Fruit fly (Drosophila melanogaster) whole organism, adult: ENCODE data around the gene Mst57Da.

Experiments
- CG11617 ChIP-seq: fragments of 200-800 bp; sonication (Bioruptor generic); optimal IDR thresholded peaks from 2 replicates; lab custom pipeline; 2017; ENCODE audit warnings: mild to moderate bottlenecking, missing biosample characterization, missing genetic modification reagents, missing genetic modification characterization
- CG12768 ChIP-seq: fragments of 200-800 bp; sonication (Bioruptor generic); optimal IDR thresholded peaks from 2 replicates; lab custom pipeline; 2017; ENCODE audit warnings: missing biosample characterization, missing genetic modification characterization, mild to moderate bottlenecking, moderate library complexity, missing genetic modification reagents
- CG14711 ChIP-seq: fragments of 200-800 bp; sonication (Bioruptor generic); optimal IDR thresholded peaks from 2 replicates; lab custom pipeline; 2018; ENCODE audit warnings: missing biosample characterization, mild to moderate bottlenecking, missing genetic modification characterization, moderate library complexity
- CG1620 ChIP-seq: fragments of 200-800 bp; sonication (Bioruptor generic); optimal IDR thresholded peaks from 2 replicates; lab custom pipeline; 2016; ENCODE audit warnings: missing biosample characterization, missing genetic modification characterization
- CG33017 ChIP-seq: fragments of 200-800 bp; sonication (Bioruptor generic); optimal IDR thresholded peaks from 2 replicates; lab custom pipeline; 2018; ENCODE audit warnings: missing biosample characterization, mild to moderate bottlenecking, missing genetic modification characterization, moderate library complexity
- CG5204 ChIP-seq: fragments of 200-800 bp; sonication (Bioruptor generic); optimal IDR thresholded peaks from 2 replicates; lab custom pipeline; 2016; ENCODE audit warnings: missing biosample characterization, missing genetic modification characterization
- CG7045 ChIP-seq: fragments of 200-800 bp; sonication (Bioruptor generic); optimal IDR thresholded peaks from 2 replicates; lab custom pipeline; 2017; ENCODE audit warnings: missing biosample characterization, mild to moderate bottlenecking, missing genetic modification characterization
- CG7101 ChIP-seq: fragments of 200-800 bp; sonication (Bioruptor generic); optimal IDR thresholded peaks from 2 replicates; lab custom pipeline; 2018; ENCODE audit warnings: missing biosample characterization, mild to moderate bottlenecking, missing genetic modification characterization, moderate library complexity
- Clk ChIP-seq: fragments of 200-800 bp; sonication (Bioruptor generic); optimal IDR thresholded peaks from 2 replicates; lab custom pipeline; 2017; ENCODE audit warnings: missing biosample characterization, missing genetic modification characterization
- Crg-1 ChIP-seq: fragments of 200-800 bp; sonication (Bioruptor generic); optimal IDR thresholded peaks from 2 replicates; lab custom pipeline; 2016; ENCODE audit warnings: missing biosample characterization, missing genetic modification characterization
- Hr96 ChIP-seq: fragments of 200-800 bp; sonication (Bioruptor generic); optimal IDR thresholded peaks from 2 replicates; lab custom pipeline; 2016; ENCODE audit warnings: missing biosample characterization, missing genetic modification characterization
- Mnt ChIP-seq: fragments of 200-800 bp; sonication (Bioruptor generic); optimal IDR thresholded peaks from 2 replicates; lab custom pipeline; 2016; ENCODE audit warnings: missing biosample characterization, mild to moderate bottlenecking, missing genetic modification characterization
- bab1 ChIP-seq: fragments of 200-800 bp; sonication (Bioruptor generic); optimal IDR thresholded peaks from 3 replicates; lab custom pipeline; 2019; ENCODE audit warnings: missing biosample characterization, mild to moderate bottlenecking, missing genetic modification characterization, moderate library complexity
- cic ChIP-seq: fragments of 200-800 bp; sonication (Bioruptor generic); optimal IDR thresholded peaks from 2 replicates; lab custom pipeline; 2017; ENCODE audit warnings: missing biosample characterization, mild to moderate bottlenecking, missing genetic modification characterization, moderate library complexity
- cnc ChIP-seq, 2 experiments: fragments of >200 bp; optimal IDR thresholded peaks; 2 replicates each; lab custom pipeline; 2017
- kay ChIP-seq: fragments of 200-800 bp; sonication (Bioruptor generic); peaks from one replicate; lab custom pipeline; 2016; ENCODE audit warnings: missing biosample characterization, missing genetic modification characterization, borderline replicate concordance
- ovo ChIP-seq: fragments of 200-800 bp; sonication (Bioruptor generic); optimal IDR thresholded peaks from 2 replicates; lab custom pipeline; 2016; ENCODE audit warnings: missing biosample characterization, missing genetic modification characterization
- pad ChIP-seq: fragments of 200-800 bp; sonication (Bioruptor generic); optimal IDR thresholded peaks from 3 replicates; lab custom pipeline; 2017; ENCODE audit warnings: missing biosample characterization, missing genetic modification characterization, mild to moderate bottlenecking, moderate library complexity, missing genetic modification reagents
- tj ChIP-seq: fragments of 200-800 bp; sonication (Bioruptor generic); optimal IDR thresholded peaks from 3 replicates; lab custom pipeline; 2017; ENCODE audit warnings: missing biosample characterization, mild to moderate bottlenecking, missing genetic modification characterization, moderate library complexity
- toe ChIP-seq: fragments of 200-800 bp; sonication (Bioruptor generic); optimal IDR thresholded peaks from 2 replicates; lab custom pipeline; 2016; ENCODE audit warnings: missing biosample characterization, missing genetic modification characterization

Gene Mst57Da

DNA sequence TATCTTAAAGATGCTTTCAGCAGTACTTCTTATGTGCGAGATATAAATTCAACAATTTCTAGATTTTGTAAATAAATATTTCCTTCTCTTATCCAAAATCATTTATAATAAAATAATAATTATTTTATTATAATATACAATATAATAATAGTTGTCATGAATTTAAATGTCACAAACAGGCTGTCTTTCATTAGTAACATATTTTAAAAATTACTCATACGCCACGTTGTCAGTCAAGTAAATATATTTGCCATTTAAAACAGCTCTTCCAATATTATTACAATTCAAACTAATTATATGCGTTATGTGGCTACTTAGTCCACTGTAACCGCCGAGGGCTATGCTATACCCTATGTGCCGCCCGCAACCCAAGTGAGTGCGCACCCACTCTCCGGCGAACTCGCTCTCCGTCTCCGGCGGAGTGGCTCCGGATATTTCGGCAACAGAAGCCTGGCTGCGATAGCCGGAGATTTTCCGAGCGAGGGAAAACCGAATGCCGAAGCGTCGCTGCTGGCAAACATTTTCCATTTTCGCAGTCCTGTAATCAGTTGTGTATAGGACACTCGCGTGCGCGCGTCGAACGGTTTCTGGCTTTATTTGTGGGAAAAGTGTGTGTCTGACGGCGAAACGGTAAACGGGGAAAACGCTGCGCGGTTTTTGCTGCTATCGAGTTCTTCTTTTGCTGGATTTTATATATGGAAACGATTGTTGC, 24.1 kb upstream of the Mst57Da start, which contains the start of gene CG5890:
Gene CG5890, plus strand, starts transcription at position 561 of the 712 bp plus-strand sequence.
- TF ChIP-seq Clk (GFP tag; lab: Kevin White, UChicago): peak; percentile 21
- TF ChIP-seq Crg-1 (GFP tag; lab: Kevin White, UChicago): no peak
- no peak for TF ChIP-seq CG11617 (GFP tag; lab: Kevin White, UChicago)
- peak; percentile 3 for TF ChIP-seq toe (GFP tag; lab: Kevin White, UChicago)
- TF ChIP-seq CG12768: peak; percentile 40
- TF ChIP-seq CG7045 (GFP tag; lab: Kevin White, UChicago): peak; percentile 48

DNA sequence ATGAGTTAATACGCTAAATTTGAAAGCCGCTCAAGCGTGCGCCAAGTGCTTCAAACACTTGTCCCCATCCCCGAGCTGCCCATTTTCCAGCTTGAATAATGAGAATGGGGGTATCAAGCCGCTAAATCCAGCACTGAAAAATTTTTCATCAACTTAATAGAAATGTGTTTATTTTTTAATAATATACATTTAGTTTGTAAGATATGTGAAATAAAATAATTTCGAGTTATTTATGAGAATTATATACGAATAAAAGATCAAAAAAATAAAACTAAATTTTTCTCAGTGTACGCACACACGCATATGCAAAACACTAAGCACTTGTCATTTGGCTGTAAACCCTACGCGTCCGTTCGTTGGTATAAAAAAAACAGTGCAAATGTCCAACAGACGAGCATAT, 23.1 kb upstream of the Mst57Da start:
- TF ChIP-seq toe (GFP tag; lab: Kevin White, UChicago) (no peak), pad (GFP tag; lab: Kevin White, UChicago) (no peak), CG33017 (tag; lab: Kevin White, UChicago) (peak; percentile 11), CG7045 (GFP tag; lab: Kevin White, UChicago) (peak; percentile 25), CG5204 (GFP tag; lab: Kevin White, UChicago) (no peak), CG14711 (no peak), kay (GFP tag; lab: Kevin White, UChicago) (no peak), Clk (GFP tag; lab: Kevin White, UChicago) (no peak), cic (GFP tag; lab: Kevin White, UChicago) (no peak)

DNA sequence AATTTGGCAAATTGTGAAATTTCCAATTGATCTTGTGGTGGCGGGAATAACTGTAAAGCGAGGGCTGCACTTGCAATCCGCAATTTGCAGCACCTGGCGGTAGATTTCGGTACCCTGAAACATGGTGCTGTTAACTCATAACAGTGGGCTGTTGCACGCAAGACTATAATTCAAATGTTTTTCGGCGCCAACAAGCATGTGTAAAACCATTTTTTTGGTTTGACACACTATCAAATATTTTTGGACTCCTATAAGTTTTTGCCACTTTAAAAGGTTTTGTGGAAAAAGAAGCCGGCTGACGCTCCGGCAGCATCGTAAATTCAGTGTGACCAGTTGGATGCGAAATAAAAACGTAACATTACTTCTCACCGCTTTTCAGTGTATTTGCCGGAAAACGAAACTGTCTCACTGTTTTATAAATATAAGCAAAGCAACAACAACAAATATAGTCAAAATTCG, 19.6 kb upstream of the Mst57Da start, which contains the start of the genes CG14545 and CG5886:
Gene CG14545, minus strand, starts transcription at position 68 of the 459 bp plus-strand sequence.
Gene CG5886, plus strand, starts transcription at position 409 of the 459 bp plus-strand sequence.
- TF ChIP-seq CG7101 (tag; lab: Kevin White, UChicago) (no peak), toe (GFP tag; lab: Kevin White, UChicago) (no peak), bab1 (GFP tag; lab: Kevin White, UChicago) (peak; percentile 49), ovo (GFP tag; lab: Kevin White, UChicago) (peak; percentile 84), Clk (GFP tag; lab: Kevin White, UChicago) (no peak), CG33017 (tag; lab: Kevin White, UChicago) (no peak), cic (GFP tag; lab: Kevin White, UChicago) (no peak), CG5204 (GFP tag; lab: Kevin White, UChicago) (no peak), kay (GFP tag; lab: Kevin White, UChicago) (no peak), Mnt (GFP tag; lab: Kevin White, UChicago) (no peak), CG11617 (GFP tag; lab: Kevin White, UChicago) (no peak), cnc (optimal IDR thresholded peaks at IDR 0.05; lab: Kevin White, UChicago) (no peak), CG12768 (no peak), CG1620 (GFP tag; lab: Kevin White, UChicago) (no peak), Hr96 (GFP tag; lab: Kevin White, UChicago) (peak; percentile 11), pad (GFP tag; lab: Kevin White, UChicago) (peak; percentile 19), CG14711 (peak; percentile 14), CG7045 (GFP tag; lab: Kevin White, UChicago) (no peak), Crg-1 (GFP tag; lab: Kevin White, UChicago) (peak; percentile 45), tj (GFP tag; lab: Kevin White, UChicago) (no peak)

DNA sequence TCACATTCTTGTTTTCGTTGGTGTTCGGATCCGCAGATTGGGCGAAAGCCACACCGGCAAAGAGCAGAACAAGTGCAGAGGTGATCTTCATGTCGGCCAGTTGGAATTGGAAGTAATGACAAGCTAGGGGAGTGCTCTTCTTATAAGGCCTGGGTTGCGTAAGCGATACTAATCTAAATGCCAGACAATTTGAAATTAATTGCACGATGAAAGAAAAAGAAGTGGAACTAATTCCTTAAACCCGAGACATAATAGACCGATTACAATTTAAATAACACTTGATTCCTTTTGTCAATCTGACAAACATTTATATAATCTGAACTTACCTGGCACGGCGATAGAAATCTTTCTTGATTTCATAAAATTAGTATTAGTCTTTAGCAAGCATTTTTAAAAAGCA, 885 bp downstream of the Mst57Da start, which contains the start of gene Mst57Db:
Gene Mst57Db, minus strand, starts transcription at position 101 of the 400 bp plus-strand sequence.
- TF ChIP-seq Crg-1 (GFP tag; lab: Kevin White, UChicago) (no peak), Hr96 (GFP tag; lab: Kevin White, UChicago) (no peak), Mnt (GFP tag; lab: Kevin White, UChicago) (no peak), CG5204 (GFP tag; lab: Kevin White, UChicago) (no peak), cnc (optimal IDR thresholded peaks at IDR 0.05; lab: Kevin White, UChicago) (no peak)

DNA sequence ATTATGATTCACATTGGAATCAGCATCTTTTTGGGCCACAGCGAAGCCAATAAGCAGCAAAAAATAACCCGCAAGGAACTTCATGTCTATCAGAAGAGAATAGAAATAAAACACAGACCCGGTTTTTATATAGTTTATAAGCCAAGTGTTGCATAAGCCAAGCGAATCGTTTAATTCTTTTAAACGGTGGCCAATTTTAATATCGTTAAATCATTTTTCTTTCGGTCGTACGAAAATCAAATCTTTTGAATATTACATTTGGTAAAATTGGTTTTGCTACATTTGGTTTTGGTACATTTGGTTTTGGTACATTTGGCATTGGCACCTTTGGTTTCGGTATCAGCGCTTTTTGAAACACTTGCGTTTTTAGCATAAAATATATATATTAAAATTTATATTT, 1.6 kb downstream of the Mst57Da start, which contains the start of gene Sfp96F:
Gene Sfp96F, minus strand, starts transcription at position 101 of the 400 bp plus-strand sequence.
- TF ChIP-seq CG7101 (tag; lab: Kevin White, UChicago): no peak
- no peak for TF ChIP-seq cnc (optimal IDR thresholded peaks at IDR 0.05; lab: Kevin White, UChicago)

DNA sequence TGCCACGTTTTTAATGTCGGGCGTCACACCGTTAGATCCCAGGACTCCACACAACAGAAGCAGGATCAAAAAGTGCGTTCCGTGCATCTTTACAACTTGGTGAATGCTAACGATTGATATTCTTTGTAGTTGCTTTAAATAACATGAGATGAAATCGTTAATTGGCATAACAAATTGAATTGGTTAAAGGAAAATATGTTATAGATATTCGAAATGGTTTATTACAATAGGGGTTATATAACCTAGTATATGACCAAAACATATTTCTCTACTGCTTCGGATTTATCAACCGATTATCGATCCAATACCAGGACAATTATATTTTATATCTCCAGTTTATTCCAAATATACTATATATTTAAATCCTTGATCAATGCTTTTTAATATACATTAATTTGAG, 2.1 kb downstream of the Mst57Da start, which contains the start of gene Mst57Dc:
Gene Mst57Dc, minus strand, starts transcription at position 101 of the 400 bp plus-strand sequence.
- TF ChIP-seq pad (GFP tag; lab: Kevin White, UChicago): no peak
- TF ChIP-seq toe (GFP tag; lab: Kevin White, UChicago): no peak
- TF ChIP-seq cic (GFP tag; lab: Kevin White, UChicago): no peak
- TF ChIP-seq CG7045 (GFP tag; lab: Kevin White, UChicago): no peak
- TF ChIP-seq Mnt (GFP tag; lab: Kevin White, UChicago): no peak
- TF ChIP-seq kay (GFP tag; lab: Kevin White, UChicago): no peak
- no peak for TF ChIP-seq CG12768
- TF ChIP-seq CG5204 (GFP tag; lab: Kevin White, UChicago): no peak
- no peak for TF ChIP-seq tj (GFP tag; lab: Kevin White, UChicago)
- no peak for TF ChIP-seq cnc (optimal IDR thresholded peaks at IDR 0.05; lab: Kevin White, UChicago)
- TF ChIP-seq ovo (GFP tag; lab: Kevin White, UChicago): no peak
- no peak for TF ChIP-seq CG14711
- TF ChIP-seq bab1 (GFP tag; lab: Kevin White, UChicago): no peak
